Worm (Caenorhabditis elegans) whole organism, L4 larva: ENCODE measurements around the gene mnr-1.

Experiments
- F10B5.3 ChIP-seq: sonication (generic microtip); optimal IDR thresholded peaks from 2 replicates; lab custom pipeline; 2016; ENCODE audit warnings: mild to moderate bottlenecking, missing genetic modification characterization, missing compliant biosample characterization
- F26F4.8 ChIP-seq: fragments of 200-800 bp; sonication (Bioruptor generic); conservative IDR thresholded peaks from 2 replicates; pipeline ENCODE4 v1.3.6; 2022; ENCODE audit warnings: missing genetic modification characterization, missing compliant biosample characterization
- F37D6.2 ChIP-seq: sonication (generic microtip); optimal IDR thresholded peaks from 2 replicates; lab custom pipeline; 2016; ENCODE audit warnings: mild to moderate bottlenecking, missing genetic modification characterization, missing compliant biosample characterization
- Y105C5A.15 ChIP-seq: fragments of 200-800 bp; sonication (Bioruptor generic); IDR thresholded peaks from 2 replicates; pipeline ENCODE4 v1.3.6; 2022; ENCODE audit warnings: missing genetic modification characterization, missing compliant biosample characterization
- ZK337.2 ChIP-seq: fragments of 200-800 bp; sonication (Bioruptor generic); IDR thresholded peaks from 2 replicates; pipeline ENCODE4 v1.3.6; 2022; ENCODE audit warnings: missing genetic modification reagents, missing genetic modification characterization, missing compliant biosample characterization
- aha-1 ChIP-seq: fragments of 150-350 bp; peaks from one replicate; lab custom pipeline; 2014; ENCODE audit warnings: missing biosample characterization, missing genetic modification characterization
- attf-4 ChIP-seq: sonication (generic microtip); optimal IDR thresholded peaks from 3 replicates; lab custom pipeline; 2017; ENCODE audit warnings: missing biosample characterization, missing genetic modification characterization
- ctbp-1 ChIP-seq: fragments of 200-800 bp; sonication (Bioruptor generic); IDR thresholded peaks from 2 replicates; pipeline ENCODE4 v1.3.6; 2022; ENCODE audit warnings: missing genetic modification reagents, missing genetic modification characterization, missing compliant biosample characterization
- daf-16 ChIP-seq, 3 experiments: sonication (generic microtip); optimal IDR thresholded peaks; 2 replicates each; lab custom pipeline; 2016 to 2017; ENCODE audit warnings: missing genetic modification characterization in 3 of 3, missing genetic modification reagents in 3 of 3, mild to moderate bottlenecking in 2 of 3, missing compliant biosample characterization in 2 of 3, missing biosample characterization in 1 of 3, moderate library complexity in 1 of 3
- dmd-6 ChIP-seq: fragments of 200-800 bp; sonication (Bioruptor generic); IDR thresholded peaks from 2 replicates; pipeline ENCODE4 v1.3.6; 2022; ENCODE audit warnings: missing genetic modification reagents, missing genetic modification characterization, missing compliant biosample characterization
- dmd-8 ChIP-seq: fragments of 200-800 bp; sonication (Bioruptor generic); IDR thresholded peaks from 2 replicates; pipeline ENCODE4 v1.3.6; 2022; ENCODE audit warnings: missing genetic modification characterization, missing compliant biosample characterization
- fkh-10 ChIP-seq: fragments of 150-350 bp; optimal IDR thresholded peaks from 2 replicates; lab custom pipeline; 2014; ENCODE audit warnings: missing biosample characterization, missing genetic modification reagents, missing genetic modification characterization
- hif-1 ChIP-seq, 2 experiments: sonication (generic microtip); optimal IDR thresholded peaks; 2 replicates each; lab custom pipeline; 2016 to 2017; ENCODE audit warnings: missing compliant biosample characterization in 2 of 2, missing genetic modification characterization in 2 of 2, missing genetic modification reagents in 2 of 2, missing genotype in 2 of 2, mild to moderate bottlenecking in 1 of 2
- hlh-11 ChIP-seq: fragments of 200-800 bp; sonication (Bioruptor generic); optimal IDR thresholded peaks from 2 replicates; lab custom pipeline; 2018; ENCODE audit warnings: mild to moderate bottlenecking, missing genetic modification characterization, missing compliant biosample characterization
- hlh-30 ChIP-seq: sonication (generic microtip); optimal IDR thresholded peaks from 2 replicates; lab custom pipeline; 2017; ENCODE audit warnings: antibody characterized with exemption, mild to moderate bottlenecking, missing genetic modification characterization, missing compliant biosample characterization; ENCODE audit not compliant: insufficient read depth
- lin-13 ChIP-seq: fragments of 150-350 bp; optimal IDR thresholded peaks from 2 replicates; lab custom pipeline; 2014; ENCODE audit warnings: missing biosample characterization, missing genetic modification reagents, missing genetic modification characterization
- madf-5 ChIP-seq, 2 experiments: fragments of 200-800 bp; sonication (Bioruptor generic); IDR thresholded peaks; 2 replicates each; pipeline ENCODE4 v1.3.6; 2022; ENCODE audit warnings: missing compliant biosample characterization in 2 of 2, missing genetic modification characterization in 2 of 2
- nhr-237 ChIP-seq: sonication (generic microtip); optimal IDR thresholded peaks from 2 replicates; lab custom pipeline; 2017; ENCODE audit warnings: missing biosample characterization, missing genetic modification characterization
- nhr-25 ChIP-seq: sonication (generic microtip); optimal IDR thresholded peaks from 2 replicates; lab custom pipeline; 2017; ENCODE audit warnings: missing genetic modification characterization, mild to moderate bottlenecking, missing compliant biosample characterization, antibody characterized with exemption, moderate library complexity, borderline replicate concordance; ENCODE audit not compliant: insufficient read depth
- nhr-28 ChIP-seq: fragments of 150-350 bp; optimal IDR thresholded peaks from 2 replicates; lab custom pipeline; 2014; ENCODE audit warnings: missing biosample characterization, missing genetic modification characterization
- nhr-41 ChIP-seq: fragments of 200-800 bp; sonication (Bioruptor generic); IDR thresholded peaks from 2 replicates; pipeline ENCODE4 v1.3.6; 2022; ENCODE audit warnings: missing genetic modification reagents, missing genetic modification characterization, missing compliant biosample characterization
- nhr-42 ChIP-seq: fragments of 200-800 bp; sonication (Bioruptor generic); IDR thresholded peaks from 2 replicates; pipeline ENCODE4 v1.3.6; 2022; ENCODE audit warnings: missing genetic modification characterization, missing compliant biosample characterization
- nhr-6 ChIP-seq: fragments of 150-350 bp; optimal IDR thresholded peaks from 2 replicates; lab custom pipeline; 2014; ENCODE audit warnings: missing biosample characterization, missing genetic modification characterization
- unc-62 ChIP-seq, 3 experiments: fragments of 150-350 bp in 1 of 3; sonication (generic microtip); optimal IDR thresholded peaks in 2 of 3; peaks in 1 of 3; 1 replicate in 1 of 3; 2 replicates in 2 of 3; lab custom pipeline; 2014 to 2017; ENCODE audit warnings: missing biosample characterization in 3 of 3, missing genetic modification characterization in 3 of 3, missing genetic modification reagents in 3 of 3, missing genotype in 1 of 3
- zag-1 ChIP-seq: fragments of 150-350 bp; optimal IDR thresholded peaks from 2 replicates; lab custom pipeline; 2014; ENCODE audit warnings: missing biosample characterization, missing genetic modification characterization
- zip-2 ChIP-seq: fragments of 150-350 bp; optimal IDR thresholded peaks from 2 replicates; lab custom pipeline; 2014; ENCODE audit warnings: missing biosample characterization, missing genetic modification characterization

mnr-1 gene

ce11 chrV:20651923-20652322 lies 2.5 kb upstream of the mnr-1 start:
- TF ChIP-seq ctbp-1 (GFP tag; lab: Robert Waterston, UW) (no peak), fkh-10 (GFP tag; lab: Kevin White, UChicago) (peak; percentile 14), daf-16 (GFP tag; optimal IDR thresholded peaks at IDR 0.05; lab: Kevin White, UChicago) (no peak), daf-16 (tag; optimal IDR thresholded peaks at IDR 0.05; lab: Kevin White, UChicago) (no peak), nhr-42 (GFP tag; lab: Robert Waterston, UW) (no peak), hif-1 (tag; optimal IDR thresholded peaks at IDR 0.05; lab: Kevin White, UChicago) (no peak), F26F4.8 (GFP tag; lab: Robert Waterston, UW) (no peak)

ce11 chrV:20655174-20655573 lies 724 bp downstream of the mnr-1 start:
- TF ChIP-seq madf-5 (GFP tag; IDR thresholded peaks at IDR 0.05; lab: Robert Waterston, UW) (no peak), Y105C5A.15 (no peak)
- TF ChIP-seq, all 104 proteins: peak for 0

- TF ChIP-seq unc-62 (GFP tag; optimal IDR thresholded peaks at IDR 0.05 in 1 of 2; lab: Kevin White, UChicago) (peak in 1 of 2 experiments; percentile 35), unc-62 (tag; optimal IDR thresholded peaks at IDR 0.05; lab: Kevin White, UChicago) (no peak), nhr-41 (no peak)
- TF ChIP-seq, all 104 proteins: peak for 1
Measured at ce11 chrV:20656626-20657025, 2.2 kb downstream of the mnr-1 start.

- no peak for TF ChIP-seq F37D6.2
- TF ChIP-seq hlh-30 (tag; lab: Kevin White, UChicago), result peak; percentile 29
- TF ChIP-seq nhr-28 (tag; lab: Kevin White, UChicago), result peak; percentile 36
- peak; percentile 21 for TF ChIP-seq hlh-11 (tag; lab: Kevin White, UChicago)
- TF ChIP-seq nhr-41, result no peak
- TF ChIP-seq dmd-6 (GFP tag; lab: Robert Waterston, UW), result peak; percentile 14; the same call in 1 of the 2 replicates
- TF ChIP-seq F10B5.3 (tag; lab: Kevin White, UChicago), result no peak
Measured at ce11 chrV:20660025-20660424, 5.6 kb downstream of the mnr-1 start, which contains the start of gene W01F3.2. TSS of gene W01F3.2 (plus strand) at chrV:20660325.

ce11 chrV:20662474-20662873 lies 8.0 kb downstream of the mnr-1 start:
- TF ChIP-seq unc-62 (GFP tag; optimal IDR thresholded peaks at IDR 0.05 in 1 of 2; lab: Kevin White, UChicago) (peak in 1 of 2 experiments; percentile 15), unc-62 (tag; optimal IDR thresholded peaks at IDR 0.05; lab: Kevin White, UChicago) (no peak), lin-13 (no peak)

ce11 chrV:20663736-20664135 lies 9.3 kb downstream of the mnr-1 start:
- TF ChIP-seq dmd-8 (GFP tag; lab: Robert Waterston, UW) (no peak), attf-4 (no peak), aha-1 (peak; percentile 55), ZK337.2 (GFP tag; lab: Robert Waterston, UW) (no peak), nhr-6 (no peak)
- TF ChIP-seq, all 104 proteins: peak for 1

- TF ChIP-seq nhr-237 (tag; lab: Kevin White, UChicago), result no peak
- no peak for TF ChIP-seq nhr-25
- no peak for TF ChIP-seq zip-2 (tag; lab: Kevin White, UChicago)
- peak; percentile 5 for TF ChIP-seq hlh-11 (tag; lab: Kevin White, UChicago)
- TF ChIP-seq aha-1, result peak; percentile 40
Measured at ce11 chrV:20664930-20665329, 10.5 kb downstream of the mnr-1 start.

- TF ChIP-seq aha-1 (peak; percentile 33), zag-1 (no peak)
Measured at ce11 chrV:20666905-20667304, 12.5 kb downstream of the mnr-1 start, which contains the start of gene mlt-11. TSS of gene mlt-11 (plus strand) at chrV:20667205.
